Fruit fly (Drosophila melanogaster) Kc167 (cell line): ENCODE data around the gene CG12880.

ENCODE experiments used
- Myc ChIP-seq: fragments of >200 bp; optimal IDR thresholded peaks from 2 replicates; lab custom pipeline; 2017; ENCODE audit warnings: missing external identifiers
- Sin3A ChIP-seq: fragments of >200 bp; optimal IDR thresholded peaks from 2 replicates; lab custom pipeline; 2018; ENCODE audit warnings: missing external identifiers
- insv ChIP-seq: fragments of >200 bp; optimal IDR thresholded peaks from 3 replicates; lab custom pipeline; 2018; ENCODE audit warnings: missing external identifiers
- psq ChIP-seq: fragments of >200 bp; optimal IDR thresholded peaks from 2 replicates; lab custom pipeline; 2017; ENCODE audit warnings: missing external identifiers
- ttk ChIP-seq: sonication (Bioruptor generic); optimal IDR thresholded peaks from 2 replicates; lab custom pipeline; 2017; ENCODE audit warnings: missing external identifiers

DNA sequence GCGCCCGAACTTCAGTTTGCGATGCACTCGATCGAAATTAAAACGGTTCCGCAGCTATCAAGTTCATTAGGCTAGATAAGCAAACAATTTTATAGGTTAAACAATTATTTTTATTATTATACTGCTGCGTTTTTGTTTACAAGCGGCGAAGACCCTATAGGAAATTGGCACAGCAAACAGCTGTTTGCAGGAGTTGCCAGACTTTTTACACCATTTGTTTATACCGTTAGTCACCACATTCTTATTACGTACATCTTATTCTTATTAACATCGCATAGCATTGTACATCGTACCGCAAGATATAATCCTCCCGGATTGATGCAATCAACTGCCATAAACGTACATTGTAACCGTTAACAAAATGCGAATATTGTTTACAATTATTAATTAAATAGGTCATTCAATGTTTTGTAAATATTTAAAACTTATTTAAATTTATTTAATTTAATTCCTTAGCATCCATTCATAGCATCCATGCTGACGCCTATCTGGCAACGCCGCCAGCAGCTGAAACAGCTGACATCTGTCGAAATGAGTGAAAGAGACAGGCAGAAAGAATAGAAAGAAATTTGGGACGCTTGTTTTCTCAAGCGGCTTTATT, 20.9 kb downstream of the CG12880 start, which contains the start of the genes CROT and CG12877:
- TF ChIP-seq insv (lab: Kevin White, UChicago) (no peak), psq (no peak), ttk (no peak), Myc (lab: Kevin White, UChicago) (no peak), Sin3A (no peak)
